Worm (Caenorhabditis elegans): Measurements from ENCODE around the gene F37C12.21.

The F37C12.21 gene

ce11 chrIII:7189581-7190128 lies 1.5 kb downstream of the F37C12.21 start, which contains the start of gene rps-21 (continued):
- TF ChIP-seq daf-8 (GFP tag; IDR thresholded peaks at IDR 0.05) (no peak), dmd-6 (GFP tag; IDR thresholded peaks at IDR 0.05) (peak; percentile 53; the same call in 1 of the 2 replicates), lin-38 (GFP tag; IDR thresholded peaks at IDR 0.05) (peak; percentile 74), hlh-11 (tag; optimal IDR thresholded peaks at IDR 0.05) (peak; percentile 69), ceh-44 (GFP tag; IDR thresholded peaks at IDR 0.05) (no peak), tra-1 (GFP tag; IDR thresholded peaks at IDR 0.05) (0 out of 2 replicates have a peak, but pooled peaks have one; percentile 30), lir-3 (tag; optimal IDR thresholded peaks at IDR 0.05) (no peak), nhr-77 (tag; optimal IDR thresholded peaks at IDR 0.05) (peak; percentile 64), mep-1 (tag; optimal IDR thresholded peaks at IDR 0.05) (peak; percentile 82), dpl-1 (GFP tag; optimal IDR thresholded peaks at IDR 0.05) (peak; percentile 82), pqm-1 (tag; optimal IDR thresholded peaks at IDR 0.05) (peak; percentile 21), unc-130 (GFP tag; optimal IDR thresholded peaks at IDR 0.05) (peak; percentile 38)

- TF ChIP-seq ztf-7 (tag; optimal IDR thresholded peaks at IDR 0.05) (no peak), nhr-10 (tag; optimal IDR thresholded peaks at IDR 0.05) (no peak), pqm-1 (tag; optimal IDR thresholded peaks at IDR 0.05) (no peak), nhr-102 (tag; optimal IDR thresholded peaks at IDR 0.05) (no peak), F37D6.2 (tag; optimal IDR thresholded peaks at IDR 0.05) (no peak), dmd-8 (GFP tag; IDR thresholded peaks at IDR 0.05) (no peak), php-3 (GFP tag; IDR thresholded peaks at IDR 0.05) (no peak), daf-12 (tag; optimal IDR thresholded peaks at IDR 0.05) (no peak), dve-1 (tag; optimal IDR thresholded peaks at IDR 0.05; ENCODE audit: insufficient read depth) (no peak), lim-7 (GFP tag; IDR thresholded peaks at IDR 0.05) (no peak), mdt-29 (GFP tag; IDR thresholded peaks at IDR 0.05) (no peak), set-16 (GFP tag; IDR thresholded peaks at IDR 0.05) (no peak), ZK337.2 (GFP tag; IDR thresholded peaks at IDR 0.05) (no peak)
Observed at ce11 chrIII:7192942-7193665, 4.9 kb downstream of the F37C12.21 start, which contains the start of gene mec-14. mec-14 (minus strand) TSS chrIII:7192992.

- TF ChIP-seq hif-1 (tag; optimal IDR thresholded peaks at IDR 0.05) (no peak), aha-1 (tag) (peak; percentile 68)
Observed at ce11 chrIII:7195325-7195724, 7.2 kb downstream of the F37C12.21 start, which contains the start of gene F37C12.18. F37C12.18 (minus strand) TSS chrIII:7195425.

- TF ChIP-seq aha-1 (tag), result peak; percentile 31
- TF ChIP-seq ceh-44 (GFP tag; IDR thresholded peaks at IDR 0.05), result no peak
- TF ChIP-seq nhr-28 (tag; optimal IDR thresholded peaks at IDR 0.05), result no peak
Observed at ce11 chrIII:7197973-7198372, 9.8 kb downstream of the F37C12.21 start, which contains the start of gene exos-9. exos-9 (minus strand) TSS chrIII:7198073.

- TF ChIP-seq aly-2 (tag; optimal IDR thresholded peaks at IDR 0.05) (no peak), lsy-2 (tag; optimal IDR thresholded peaks at IDR 0.05) (peak in 1 of 2 experiments; percentile 84), nhr-237 (tag; optimal IDR thresholded peaks at IDR 0.05) (no peak), mep-1 (tag; optimal IDR thresholded peaks at IDR 0.05) (peak; percentile 41), dpl-1 (GFP tag; optimal IDR thresholded peaks at IDR 0.05) (peak; percentile 92), F10B5.3 (tag; optimal IDR thresholded peaks at IDR 0.05) (no peak), Y75B8A.6 (GFP tag; IDR thresholded peaks at IDR 0.05) (no peak), ztf-11 (tag; optimal IDR thresholded peaks at IDR 0.05) (no peak), spr-1 (tag; optimal IDR thresholded peaks at IDR 0.05) (no peak), hlh-30 (tag; optimal IDR thresholded peaks at IDR 0.05; ENCODE audit: insufficient read depth) (peak; percentile 36), unc-130 (GFP tag; optimal IDR thresholded peaks at IDR 0.05) (peak; percentile 57), daf-16 (GFP tag; optimal IDR thresholded peaks at IDR 0.05) (no peak), daf-16 (tag; optimal IDR thresholded peaks at IDR 0.05) (peak; percentile 15), fos-1 (tag; optimal IDR thresholded peaks at IDR 0.05) (no peak), skn-1 (tag; optimal IDR thresholded peaks at IDR 0.05) (no peak), lin-38 (GFP tag; IDR thresholded peaks at IDR 0.05) (peak; percentile 53), mxl-3 (GFP tag; optimal IDR thresholded peaks at IDR 0.05) (no peak), snpc-1.2 (GFP tag; IDR thresholded peaks at IDR 0.05) (no peak), daf-8 (GFP tag; IDR thresholded peaks at IDR 0.05) (no peak), F37D6.2 (tag; optimal IDR thresholded peaks at IDR 0.05) (no peak), vab-7 (GFP tag; IDR thresholded peaks at IDR 0.05) (no peak), aha-1 (tag) (no peak), D1046.2 (GFP tag; IDR thresholded peaks at IDR 0.05) (no peak)
Observed at ce11 chrIII:7198838-7199237, 10.7 kb downstream of the F37C12.21 start, which contains the start of gene pfd-5. pfd-5 (minus strand) TSS chrIII:7198884.

Measured in whole organism, L4 larva.